Worm (Caenorhabditis elegans) whole organism, young adult: Measurements from ENCODE around the gene Y39A3CL.4.

Experiments
- F49E8.2 ChIP-seq: sonication (generic microtip); optimal IDR thresholded peaks from 3 replicates; lab custom pipeline; 2017; ENCODE audit warnings: missing genetic modification characterization, mild to moderate bottlenecking, missing compliant biosample characterization, antibody characterized with exemption, moderate library complexity; ENCODE audit not compliant: insufficient read depth
- F55B11.4 ChIP-seq: sonication (generic microtip); optimal IDR thresholded peaks from 2 replicates; lab custom pipeline; 2016; ENCODE audit warnings: missing compliant biosample characterization, missing genetic modification characterization, borderline replicate concordance; ENCODE audit not compliant: insufficient read depth
- hlh-12 ChIP-seq: sonication (generic microtip); optimal IDR thresholded peaks from 2 replicates; lab custom pipeline; 2016; ENCODE audit warnings: missing genetic modification characterization, missing compliant biosample characterization
- let-607 ChIP-seq, 2 experiments: fragments of 200-800 bp in 1 of 2; sonication (Bioruptor generic) in 1 of 2; sonication (generic microtip) in 1 of 2; optimal IDR thresholded peaks; 2 replicates each; lab custom pipeline; 2016 to 2018; ENCODE audit warnings: mild to moderate bottlenecking in 2 of 2, missing compliant biosample characterization in 2 of 2, missing genetic modification characterization in 2 of 2, moderate library complexity in 2 of 2, missing genotype in 1 of 2
- madf-8 ChIP-seq: fragments of 200-800 bp; sonication (Bioruptor generic); conservative IDR thresholded peaks from 2 replicates; pipeline ENCODE4 v1.3.6; 2022; ENCODE audit warnings: missing genetic modification reagents, missing genetic modification characterization, missing compliant biosample characterization
- nfya-1 ChIP-seq: sonication (generic microtip); optimal IDR thresholded peaks from 2 replicates; lab custom pipeline; 2017; ENCODE audit warnings: antibody characterized with exemption, missing compliant biosample characterization, missing genetic modification characterization, borderline replicate concordance; ENCODE audit not compliant: insufficient read depth
- nhr-90 ChIP-seq: sonication (generic microtip); optimal IDR thresholded peaks from 2 replicates; lab custom pipeline; 2016; ENCODE audit warnings: missing genotype, mild to moderate bottlenecking, missing genetic modification characterization, missing compliant biosample characterization
- ztf-25 ChIP-seq: fragments of 200-800 bp; sonication (Bioruptor generic); IDR thresholded peaks from 2 replicates; pipeline ENCODE4 v1.3.6; 2022; ENCODE audit warnings: missing genetic modification reagents, missing genetic modification characterization, missing compliant biosample characterization

DNA sequence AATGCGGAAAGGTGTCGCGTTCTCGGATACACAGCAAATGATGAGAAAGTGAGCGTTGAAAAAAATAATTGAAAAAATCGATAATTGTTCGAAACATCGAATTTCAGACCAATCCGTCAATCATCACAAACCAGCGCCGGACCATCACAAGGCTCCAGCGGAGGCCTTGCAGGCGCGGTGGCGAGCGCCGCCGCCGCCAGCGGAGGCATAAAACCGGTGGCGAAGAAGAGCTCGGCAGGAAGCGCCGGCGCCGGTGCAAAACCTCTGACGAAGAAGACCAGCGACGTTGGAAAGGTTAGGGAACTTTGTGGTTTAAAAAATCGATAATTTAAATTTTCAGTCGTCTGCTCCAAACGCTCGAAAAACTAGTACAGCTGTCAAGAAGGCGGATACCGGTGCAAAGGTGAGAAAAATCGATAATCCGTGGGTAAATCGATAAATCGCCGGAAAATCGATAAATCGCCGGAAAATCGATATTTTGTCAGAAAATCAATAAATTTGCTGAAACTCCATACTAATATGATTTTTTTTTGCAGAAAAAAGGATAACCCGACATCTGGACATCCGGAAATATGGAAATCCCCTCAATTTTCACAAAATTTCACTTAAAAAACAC, 28.4 kb upstream of the Y39A3CL.4 start:
- no peak for TF ChIP-seq madf-8 (GFP tag; lab: Robert Waterston, UW)
- no peak for TF ChIP-seq hlh-12 (tag; lab: Kevin White, UChicago)
- TF ChIP-seq F49E8.2 (tag; lab: Kevin White, UChicago), result no peak
- no peak for TF ChIP-seq nfya-1
- TF ChIP-seq ztf-25 (GFP tag; lab: Robert Waterston, UW), result no peak
- TF ChIP-seq F55B11.4 (tag; lab: Kevin White, UChicago), result no peak
- no peak for TF ChIP-seq nhr-90 (tag; lab: Kevin White, UChicago)
- no peak for TF ChIP-seq let-607 (tag; optimal IDR thresholded peaks at IDR 0.05; lab: Kevin White, UChicago)
